Fruit fly (Drosophila melanogaster): Measurements from ENCODE around the gene cona.

The cona gene

dm6 chr3R:18398954-18399697 is 13.5 kb downstream of the cona start, which contains the start of gene Vha100-2:
TSS of gene Vha100-2 (minus strand) at chr3R:18399169.
- TF ChIP-seq dsx (GFP tag; optimal IDR thresholded peaks at IDR 0.05; ENCODE audit: poor library complexity, severe bottlenecking) (peak; percentile 80), fd85E (GFP tag; optimal IDR thresholded peaks at IDR 0.05) (peak; percentile 52), CG3032 (tag; optimal IDR thresholded peaks at IDR 0.05) (no peak), acj6 (GFP tag; optimal IDR thresholded peaks at IDR 0.05) (peak; percentile 11), CG8119 (GFP tag; IDR thresholded peaks at IDR 0.05) (peak; percentile 51; the same call in 1 of the 3 replicates), lz (GFP tag; optimal IDR thresholded peaks at IDR 0.05) (peak; percentile 18), CG6163 (GFP tag; IDR thresholded peaks at IDR 0.05) (peak; percentile 59; the same call in 2 of the 3 replicates), Sox14 (GFP tag; optimal IDR thresholded peaks at IDR 0.05) (peak; percentile 69), topi (GFP tag; optimal IDR thresholded peaks at IDR 0.05) (no peak), CG11902 (GFP tag; optimal IDR thresholded peaks at IDR 0.05) (no peak), CG15336 (GFP tag; IDR thresholded peaks at IDR 0.05) (peak; percentile 44; the same call in 1 of the 2 replicates), CG6854 (GFP tag; optimal IDR thresholded peaks at IDR 0.05) (peak; percentile 59), CG34406 (GFP tag; optimal IDR thresholded peaks at IDR 0.05) (peak; percentile 29), eg (GFP tag; IDR thresholded peaks at IDR 0.05) (peak; percentile 60), Met (GFP tag; optimal IDR thresholded peaks at IDR 0.05) (peak; percentile 42), Ets21C (GFP tag; optimal IDR thresholded peaks at IDR 0.05) (no peak), CG16779 (tag; optimal IDR thresholded peaks at IDR 0.05) (peak; percentile 32), cyc (GFP tag; optimal IDR thresholded peaks at IDR 0.05) (no peak), CG32006 (GFP tag; optimal IDR thresholded peaks at IDR 0.05) (peak; percentile 30), svp (GFP tag) (peak; percentile 70), vri (GFP tag; optimal IDR thresholded peaks at IDR 0.05) (peak; percentile 34), Hr4 (GFP tag; optimal IDR thresholded peaks at IDR 0.05) (peak; percentile 45), CG6276 (GFP tag; optimal IDR thresholded peaks at IDR 0.05) (peak; percentile 19), CG6808 (GFP tag; optimal IDR thresholded peaks at IDR 0.05) (peak; percentile 27), CG7368 (GFP tag; optimal IDR thresholded peaks at IDR 0.05) (peak; percentile 27), CG8632 (GFP tag; optimal IDR thresholded peaks at IDR 0.05) (peak; percentile 23), Sox102F (GFP tag; optimal IDR thresholded peaks at IDR 0.05) (peak; percentile 61), OdsH (GFP tag; optimal IDR thresholded peaks at IDR 0.05) (peak; percentile 42), CG11762 (GFP tag; optimal IDR thresholded peaks at IDR 0.05; ENCODE audit: insufficient read depth) (no peak), Hr39 (GFP tag; optimal IDR thresholded peaks at IDR 0.05) (no peak), Lpt (GFP tag; optimal IDR thresholded peaks at IDR 0.05) (peak; percentile 27), esn (GFP tag; optimal IDR thresholded peaks at IDR 0.05) (peak; percentile 13), dac (GFP tag; optimal IDR thresholded peaks at IDR 0.05) (no peak), CG31627 (GFP tag; optimal IDR thresholded peaks at IDR 0.05) (peak; percentile 20), CG3919 (GFP tag; optimal IDR thresholded peaks at IDR 0.05) (peak; percentile 53)

DNA sequence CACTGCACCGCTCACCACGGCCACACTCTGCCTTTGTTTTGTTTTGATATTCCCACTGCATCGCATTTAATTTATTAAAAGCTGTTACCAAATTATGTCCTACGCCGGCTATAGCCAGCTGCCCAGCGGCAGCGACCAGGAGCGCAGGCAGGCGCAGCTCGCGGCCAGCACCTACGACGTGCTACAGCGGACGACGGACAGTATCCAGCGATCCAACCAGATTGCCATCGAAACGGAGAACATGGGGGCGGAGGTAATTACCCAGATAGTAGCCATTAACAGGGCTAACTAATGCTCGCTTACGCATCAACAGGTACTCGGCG is 14.0 kb downstream of the cona start:
- TF ChIP-seq dsx (GFP tag; optimal IDR thresholded peaks at IDR 0.05; ENCODE audit: poor library complexity, severe bottlenecking) = no peak
- TF ChIP-seq CG11762 (GFP tag; optimal IDR thresholded peaks at IDR 0.05; ENCODE audit: insufficient read depth) = no peak
- TF ChIP-seq CG7368 (GFP tag; optimal IDR thresholded peaks at IDR 0.05) = no peak
- no peak for TF ChIP-seq Blimp-1 (GFP tag; optimal IDR thresholded peaks at IDR 0.05)
- TF ChIP-seq CG11294 (GFP tag; IDR thresholded peaks at IDR 0.05) = no peak
- TF ChIP-seq CG10631 (GFP tag; optimal IDR thresholded peaks at IDR 0.05) = no peak
- no peak for TF ChIP-seq Lpt (GFP tag; optimal IDR thresholded peaks at IDR 0.05)
- TF ChIP-seq OdsH (GFP tag; optimal IDR thresholded peaks at IDR 0.05) = no peak
- no peak for TF ChIP-seq CG8632 (GFP tag; optimal IDR thresholded peaks at IDR 0.05)
- no peak for TF ChIP-seq CG11902 (GFP tag; optimal IDR thresholded peaks at IDR 0.05)

Data from whole organism, prepupa.